Fruit fly (Drosophila melanogaster) whole organism, wandering third instar larva: Measurements from ENCODE around the gene CG11560.

Experiments used
- Abd-B ChIP-seq: fragments of >200 bp; optimal IDR thresholded peaks from 2 replicates; lab custom pipeline; 2017; ENCODE audit warnings: missing biosample characterization, missing genetic modification characterization
- CG9705 ChIP-seq: fragments of 200-800 bp; sonication (Bioruptor generic); optimal IDR thresholded peaks from 2 replicates; lab custom pipeline; 2018; ENCODE audit warnings: missing biosample characterization, mild to moderate bottlenecking, missing genetic modification characterization
- CrebA ChIP-seq: fragments of 200-800 bp; sonication (Bioruptor generic); optimal IDR thresholded peaks from 2 replicates; lab custom pipeline; 2016; ENCODE audit warnings: missing biosample characterization, mild to moderate bottlenecking, missing genetic modification characterization, borderline replicate concordance
- Dfd ChIP-seq: fragments of >200 bp; optimal IDR thresholded peaks from 2 replicates; lab custom pipeline; 2017; ENCODE audit warnings: missing biosample characterization, missing genetic modification characterization
- GATAd ChIP-seq: sonication (Bioruptor generic); optimal IDR thresholded peaks from 2 replicates; lab custom pipeline; 2016; ENCODE audit warnings: missing biosample characterization, missing genetic modification characterization
- HLH106 ChIP-seq: fragments of 200-800 bp; optimal IDR thresholded peaks from 3 replicates; lab custom pipeline; 2019; ENCODE audit warnings: missing biosample characterization, mild to moderate bottlenecking, missing genetic modification characterization, moderate library complexity
- Hnf4 ChIP-seq: fragments of 200-800 bp; sonication (Bioruptor generic); optimal IDR thresholded peaks from 2 replicates; lab custom pipeline; 2016; ENCODE audit warnings: missing biosample characterization, mild to moderate bottlenecking, missing genetic modification characterization
- Hr78 ChIP-seq: fragments of >200 bp; optimal IDR thresholded peaks from 2 replicates; lab custom pipeline; 2017; ENCODE audit warnings: missing biosample characterization, missing genetic modification characterization
- Hr83 ChIP-seq: fragments of 200-300 bp; sonication (Bioruptor generic); optimal IDR thresholded peaks from 2 replicates; lab custom pipeline; 2016; ENCODE audit warnings: missing biosample characterization, mild to moderate bottlenecking, missing genetic modification characterization, moderate library complexity; ENCODE audit not compliant: poor library complexity, severe bottlenecking
- Jra ChIP-seq: sonication (Bioruptor generic); optimal IDR thresholded peaks from 2 replicates; lab custom pipeline; 2016; ENCODE audit warnings: missing biosample characterization, missing genetic modification characterization
- Mio ChIP-seq: sonication (Bioruptor generic); optimal IDR thresholded peaks from 2 replicates; lab custom pipeline; 2016; ENCODE audit warnings: missing biosample characterization, missing genetic modification characterization
- Myc ChIP-seq: fragments of >200 bp; optimal IDR thresholded peaks from 2 replicates; lab custom pipeline; 2017
- N ChIP-seq: fragments of >200 bp; optimal IDR thresholded peaks from 2 replicates; lab custom pipeline; 2018; ENCODE audit warnings: missing biosample characterization, missing external identifiers, missing genetic modification characterization
- OdsH ChIP-seq: fragments of 200-800 bp; sonication (Bioruptor generic); optimal IDR thresholded peaks from 2 replicates; lab custom pipeline; 2016; ENCODE audit warnings: missing biosample characterization, mild to moderate bottlenecking, missing genetic modification characterization
- Rel ChIP-seq, 2 experiments: fragments of 200-800 bp; sonication (Bioruptor generic) in 1 of 2; optimal IDR thresholded peaks; 2 replicates in 1 of 2; 3 replicates in 1 of 2; lab custom pipeline; 2016 to 2019; ENCODE audit warnings: mild to moderate bottlenecking in 2 of 2, missing biosample characterization in 2 of 2, missing genetic modification characterization in 2 of 2, moderate library complexity in 1 of 2
- Sp1 ChIP-seq: fragments of 200-800 bp; sonication (Bioruptor generic); optimal IDR thresholded peaks from 3 replicates; lab custom pipeline; 2019; ENCODE audit warnings: missing biosample characterization, mild to moderate bottlenecking, missing genetic modification characterization, moderate library complexity
- Vsx2 ChIP-seq: fragments of 200-300, 225-300 bp; sonication (Bioruptor generic); optimal IDR thresholded peaks from 2 replicates; lab custom pipeline; 2018; ENCODE audit warnings: missing biosample characterization, missing genetic modification characterization; ENCODE audit not compliant: partially characterized antibody
- br ChIP-seq: fragments of 200-800 bp; sonication (Bioruptor generic); optimal IDR thresholded peaks from 2 replicates; lab custom pipeline; 2016; ENCODE audit warnings: missing biosample characterization, missing genetic modification characterization
- dl ChIP-seq, 2 experiments: fragments of 175-275, 200-275 bp in 1 of 2; fragments of 200-275 bp in 1 of 2; sonication (Bioruptor generic); optimal IDR thresholded peaks; lab custom pipeline; 2018; ENCODE audit warnings: mild to moderate bottlenecking in 2 of 2, missing biosample characterization in 2 of 2, missing genetic modification characterization in 2 of 2, moderate library complexity in 2 of 2; ENCODE audit not compliant: partially characterized antibody in 2 of 2, insufficient read depth in 1 of 2
- dmrt93B ChIP-seq: fragments of 200-800 bp; sonication (Bioruptor generic); optimal IDR thresholded peaks from 2 replicates; lab custom pipeline; 2018; ENCODE audit warnings: missing biosample characterization, mild to moderate bottlenecking, missing genetic modification characterization
- dsf ChIP-seq: sonication (Bioruptor generic); optimal IDR thresholded peaks from 2 replicates; lab custom pipeline; 2016; ENCODE audit warnings: missing biosample characterization, missing genetic modification characterization, borderline replicate concordance
- fru ChIP-seq: fragments of 200-800 bp; sonication (Bioruptor generic); optimal IDR thresholded peaks from 3 replicates; lab custom pipeline; 2016; ENCODE audit warnings: missing biosample characterization, mild to moderate bottlenecking, missing genetic modification characterization
- h ChIP-seq: fragments of 200-800 bp; sonication (Bioruptor generic); optimal IDR thresholded peaks from 3 replicates; lab custom pipeline; 2016; ENCODE audit warnings: missing biosample characterization, mild to moderate bottlenecking, missing genetic modification characterization
- lola ChIP-seq: fragments of >200 bp; optimal IDR thresholded peaks from 2 replicates; lab custom pipeline; 2017; ENCODE audit warnings: missing biosample characterization, missing genetic modification characterization
- pan ChIP-seq: fragments of >200 bp; optimal IDR thresholded peaks from 2 replicates; lab custom pipeline; 2017
- psq ChIP-seq: fragments of 200-800 bp; sonication (Bioruptor generic); optimal IDR thresholded peaks from 3 replicates; lab custom pipeline; 2017; ENCODE audit warnings: missing biosample characterization, mild to moderate bottlenecking, missing genetic modification characterization, moderate library complexity
- sage ChIP-seq: fragments of 200-800 bp; sonication (Bioruptor generic); optimal IDR thresholded peaks from 2 replicates; lab custom pipeline; 2016; ENCODE audit warnings: missing biosample characterization, mild to moderate bottlenecking, missing genetic modification characterization
- sv ChIP-seq: fragments of 200-800 bp; sonication (Bioruptor generic); optimal IDR thresholded peaks from 3 replicates; lab custom pipeline; 2016; ENCODE audit warnings: missing biosample characterization, missing genetic modification characterization
- usp ChIP-seq: fragments of >200 bp; optimal IDR thresholded peaks from 2 replicates; lab custom pipeline; 2017; ENCODE audit warnings: missing biosample characterization, missing genetic modification characterization
- woc ChIP-seq: sonication (Bioruptor generic); optimal IDR thresholded peaks from 2 replicates; lab custom pipeline; 2016; ENCODE audit warnings: missing biosample characterization, mild to moderate bottlenecking, missing genetic modification characterization

Gene CG11560

DNA sequence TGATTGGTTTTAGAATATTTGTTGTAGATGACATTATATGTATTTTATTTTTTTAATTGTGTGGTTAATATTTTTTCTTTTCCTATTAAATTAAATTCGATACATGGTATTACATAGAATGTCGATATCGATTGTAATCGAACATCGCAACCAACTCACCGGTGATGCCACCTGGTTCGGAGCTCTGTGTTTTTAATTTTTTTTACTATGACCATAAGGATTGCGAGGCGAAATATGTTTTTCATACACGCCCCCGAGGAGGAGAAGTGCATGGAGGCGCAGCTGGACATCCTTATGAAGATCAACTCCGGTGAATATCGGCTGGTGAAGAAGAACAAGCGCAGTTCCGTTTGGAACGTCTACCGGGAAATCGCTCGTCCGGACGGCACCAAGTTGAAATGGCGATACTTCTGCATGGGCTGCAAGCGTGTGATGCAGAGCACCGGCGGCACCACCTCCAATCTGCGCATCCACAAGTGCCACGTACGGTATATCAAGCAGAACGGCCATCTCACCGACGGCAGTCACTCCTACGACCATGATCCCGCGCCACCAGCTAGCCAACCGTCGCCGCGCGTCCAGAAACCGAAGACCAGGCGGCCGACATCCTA is at the start of gene CG11560:
Gene CG11560 (plus strand): TSS at position 145 of the 611 bp plus-strand sequence.
- TF ChIP-seq dmrt93B (GFP tag; lab: Kevin White, UChicago) (no peak), sage (GFP tag; lab: Kevin White, UChicago) (no peak), dl (GFP tag; optimal IDR thresholded peaks at IDR 0.05; lab: Kevin White, UChicago; ENCODE audit: insufficient read depth in 1 of 2, partially characterized antibody in 2 of 2) (no peak), usp (GFP tag; lab: Kevin White, UChicago) (no peak), sv (GFP tag; lab: Kevin White, UChicago) (no peak), Jra (no peak), CrebA (GFP tag; lab: Kevin White, UChicago) (no peak), Dfd (GFP tag; lab: Kevin White, UChicago) (no peak), Hr83 (GFP tag; lab: Kevin White, UChicago) (no peak), Abd-B (GFP tag; lab: Kevin White, UChicago) (no peak), h (no peak), GATAd (GFP tag; lab: Kevin White, UChicago) (no peak), pan (lab: Kevin White, UChicago) (no peak), woc (no peak), dsf (GFP tag; lab: Kevin White, UChicago) (no peak), Hr78 (no peak), Mio (no peak), Vsx2 (GFP tag; lab: Kevin White, UChicago) (no peak), Hnf4 (no peak), HLH106 (tag; lab: Kevin White, UChicago) (no peak)

DNA sequence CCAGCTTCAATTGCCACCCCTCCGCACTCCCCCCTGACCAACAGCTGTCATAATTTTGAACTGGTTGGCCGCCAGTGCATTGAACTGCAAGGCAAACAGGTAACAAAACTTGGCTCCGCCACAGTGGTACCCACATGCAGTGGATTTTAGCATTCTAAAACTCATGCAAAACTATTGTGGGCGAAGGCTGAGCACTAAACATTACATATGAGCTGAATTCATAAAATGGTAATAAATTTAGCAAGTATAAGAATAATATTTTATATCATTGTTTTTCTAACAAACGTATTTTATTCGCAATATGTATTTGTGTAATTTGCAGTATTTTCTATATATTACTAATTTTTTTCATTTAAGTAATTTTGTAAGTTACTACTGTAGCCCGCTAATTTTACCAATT is 47.4 kb upstream of the CG11560 start:
- TF ChIP-seq fru (GFP tag; lab: Kevin White, UChicago) (no peak), dmrt93B (GFP tag; lab: Kevin White, UChicago) (no peak), psq (no peak)

DNA sequence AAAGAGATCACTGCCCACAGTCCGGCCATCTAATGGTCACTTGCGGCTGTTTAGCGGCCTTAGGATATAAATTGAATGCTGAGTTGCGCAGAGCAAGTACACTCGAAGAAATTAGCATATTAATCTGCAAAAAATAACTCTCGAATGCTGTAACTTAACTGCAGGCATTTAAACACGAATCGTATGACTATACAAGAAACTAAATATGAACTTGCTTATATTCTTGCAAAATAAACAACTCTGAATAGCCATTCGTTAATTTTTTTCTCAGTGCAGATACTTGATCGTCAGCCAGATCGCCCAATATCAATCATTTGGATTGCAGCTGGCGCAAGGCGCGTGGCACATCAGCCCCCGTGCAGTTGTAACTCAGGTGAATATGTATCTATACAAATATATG is 46.7 kb upstream of the CG11560 start:
- TF ChIP-seq br (GFP tag; lab: Kevin White, UChicago), result no peak
- TF ChIP-seq h, result peak; percentile 17

DNA sequence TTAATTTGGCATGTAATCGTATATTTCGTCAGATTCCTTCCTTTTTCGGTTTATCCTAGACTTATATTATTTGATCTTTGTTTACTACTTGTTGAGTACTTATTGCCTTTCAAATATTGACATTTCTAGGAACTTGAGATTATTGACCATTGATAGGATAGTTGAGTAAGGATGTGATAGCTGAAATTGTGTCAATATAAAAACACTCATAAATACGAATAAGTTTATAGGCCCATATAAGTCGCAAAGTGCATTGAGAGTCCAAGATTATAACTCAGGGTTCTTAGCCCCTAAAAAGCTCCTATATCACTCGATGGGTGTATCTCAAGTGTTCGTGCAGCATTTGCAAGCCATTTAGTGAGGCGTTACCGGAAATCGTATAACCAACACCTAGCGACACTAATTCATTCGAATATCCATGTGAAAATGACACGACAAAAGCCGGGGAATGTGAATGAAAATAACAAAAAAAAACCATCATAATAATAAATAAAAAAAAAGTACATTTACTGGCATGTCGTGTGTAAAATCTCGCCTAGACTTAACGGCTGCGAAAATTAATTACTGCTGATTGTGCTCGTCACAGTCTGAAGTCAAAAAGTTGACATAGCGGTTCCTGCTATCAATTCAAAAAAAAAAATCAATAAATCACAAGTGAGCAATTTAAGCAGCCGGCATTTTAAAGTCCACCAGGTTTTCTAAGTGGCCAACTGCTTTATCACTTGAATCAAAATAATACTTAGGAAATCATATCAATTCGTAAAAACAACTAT is 45.8 kb upstream of the CG11560 start:
- TF ChIP-seq usp (GFP tag; lab: Kevin White, UChicago) (no peak), Rel (GFP tag; optimal IDR thresholded peaks at IDR 0.05; lab: Kevin White, UChicago) (no peak), Rel (tag; optimal IDR thresholded peaks at IDR 0.05; lab: Kevin White, UChicago) (no peak), Mio (no peak)

DNA sequence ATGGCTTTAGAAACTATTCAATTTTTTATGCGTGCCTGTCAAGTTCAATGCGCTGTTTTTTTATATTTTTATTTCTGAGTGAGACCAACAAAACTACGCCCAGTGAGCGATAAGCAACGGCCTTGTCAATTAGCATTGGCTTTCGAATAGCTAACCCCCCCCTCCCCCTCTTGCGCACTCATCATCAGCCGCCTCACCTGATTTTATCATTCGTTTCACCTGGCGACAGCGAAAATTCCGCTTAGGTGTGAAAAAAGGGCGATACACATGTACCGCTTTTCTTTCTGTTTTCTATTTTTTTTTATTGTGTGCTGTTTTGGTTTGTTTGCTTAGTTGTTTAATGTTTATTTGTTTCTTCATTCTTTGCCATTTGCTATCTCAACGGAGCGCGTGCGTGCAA is 44.9 kb upstream of the CG11560 start:
- TF ChIP-seq Myc (lab: Kevin White, UChicago), result no peak
- no peak for TF ChIP-seq CG9705
- no peak for TF ChIP-seq woc

DNA sequence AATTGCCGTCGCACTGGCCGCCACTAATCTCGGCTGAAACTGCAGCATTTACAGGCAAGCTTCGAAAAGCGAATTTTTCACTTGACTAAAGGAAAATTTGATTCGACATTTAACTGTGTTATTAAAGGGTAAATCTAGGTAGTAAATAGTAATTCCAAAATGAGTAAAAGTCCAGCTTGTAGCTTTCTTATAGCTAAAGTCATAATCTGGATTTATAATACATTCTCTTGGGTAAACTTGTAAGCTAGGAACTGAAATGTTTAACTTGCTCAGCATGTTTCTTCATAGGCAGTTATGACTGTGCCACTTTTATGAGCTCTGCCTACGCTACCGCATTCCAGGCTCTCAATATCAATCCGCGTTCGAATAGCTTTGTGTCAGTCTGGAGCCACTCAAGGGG is 43.5 kb upstream of the CG11560 start:
- no peak for TF ChIP-seq psq
- no peak for TF ChIP-seq lola
- no peak for TF ChIP-seq CG9705
- no peak for TF ChIP-seq Vsx2 (GFP tag; lab: Kevin White, UChicago)
- no peak for TF ChIP-seq Sp1 (GFP tag; lab: Kevin White, UChicago)
- no peak for TF ChIP-seq usp (GFP tag; lab: Kevin White, UChicago)
- no peak for TF ChIP-seq sv (GFP tag; lab: Kevin White, UChicago)
- TF ChIP-seq dl (GFP tag; optimal IDR thresholded peaks at IDR 0.05; lab: Kevin White, UChicago; ENCODE audit: insufficient read depth in 1 of 2, partially characterized antibody in 2 of 2), result no peak
- TF ChIP-seq OdsH (GFP tag; lab: Kevin White, UChicago), result no peak
- TF ChIP-seq Jra, result no peak
- TF ChIP-seq Mio, result no peak
- TF ChIP-seq Hnf4, result no peak
- no peak for TF ChIP-seq N
- TF ChIP-seq, all 38 proteins: peak for 0
